Fruit fly (Drosophila melanogaster) whole organism, wandering third instar larva: ENCODE measurements around the gene Tcs3.
A peak's percentile ranks its signal among the peaks of the same experiment; 100 is the strongest.

Experiments used
- Abd-B ChIP-seq: fragments of >200 bp; optimal IDR thresholded peaks from 2 replicates; lab custom pipeline; 2017; ENCODE audit warnings: missing biosample characterization, missing genetic modification characterization
- CG32264 ChIP-seq: fragments of 200-800 bp; sonication (Bioruptor generic); optimal IDR thresholded peaks from 2 replicates; lab custom pipeline; 2016; ENCODE audit warnings: missing biosample characterization, missing genetic modification characterization
- CrebA ChIP-seq: fragments of 200-800 bp; sonication (Bioruptor generic); optimal IDR thresholded peaks from 2 replicates; lab custom pipeline; 2016; ENCODE audit warnings: missing biosample characterization, mild to moderate bottlenecking, missing genetic modification characterization, borderline replicate concordance
- Dfd ChIP-seq: fragments of >200 bp; optimal IDR thresholded peaks from 2 replicates; lab custom pipeline; 2017; ENCODE audit warnings: missing biosample characterization, missing genetic modification characterization
- Dif ChIP-seq: fragments of 200-275, 200-300 bp; sonication (Bioruptor generic); optimal IDR thresholded peaks from 2 replicates; lab custom pipeline; 2018; ENCODE audit warnings: missing biosample characterization, missing genetic modification characterization; ENCODE audit not compliant: partially characterized antibody
- GATAd ChIP-seq: sonication (Bioruptor generic); optimal IDR thresholded peaks from 2 replicates; lab custom pipeline; 2016; ENCODE audit warnings: missing biosample characterization, missing genetic modification characterization
- HLH106 ChIP-seq: fragments of 200-800 bp; optimal IDR thresholded peaks from 3 replicates; lab custom pipeline; 2019; ENCODE audit warnings: missing biosample characterization, mild to moderate bottlenecking, missing genetic modification characterization, moderate library complexity
- Hr78 ChIP-seq: fragments of >200 bp; optimal IDR thresholded peaks from 2 replicates; lab custom pipeline; 2017; ENCODE audit warnings: missing biosample characterization, missing genetic modification characterization
- Hr83 ChIP-seq: fragments of 200-300 bp; sonication (Bioruptor generic); optimal IDR thresholded peaks from 2 replicates; lab custom pipeline; 2016; ENCODE audit warnings: missing biosample characterization, mild to moderate bottlenecking, missing genetic modification characterization, moderate library complexity; ENCODE audit not compliant: poor library complexity, severe bottlenecking
- Mio ChIP-seq: sonication (Bioruptor generic); optimal IDR thresholded peaks from 2 replicates; lab custom pipeline; 2016; ENCODE audit warnings: missing biosample characterization, missing genetic modification characterization
- Myc ChIP-seq: fragments of >200 bp; optimal IDR thresholded peaks from 2 replicates; lab custom pipeline; 2017
- OdsH ChIP-seq: fragments of 200-800 bp; sonication (Bioruptor generic); optimal IDR thresholded peaks from 2 replicates; lab custom pipeline; 2016; ENCODE audit warnings: missing biosample characterization, mild to moderate bottlenecking, missing genetic modification characterization
- Rel ChIP-seq, 2 experiments: fragments of 200-800 bp; sonication (Bioruptor generic) in 1 of 2; optimal IDR thresholded peaks; 2 replicates in 1 of 2; 3 replicates in 1 of 2; lab custom pipeline; 2016 to 2019; ENCODE audit warnings: mild to moderate bottlenecking in 2 of 2, missing biosample characterization in 2 of 2, missing genetic modification characterization in 2 of 2, moderate library complexity in 1 of 2
- Sp1 ChIP-seq: fragments of 200-800 bp; sonication (Bioruptor generic); optimal IDR thresholded peaks from 3 replicates; lab custom pipeline; 2019; ENCODE audit warnings: missing biosample characterization, mild to moderate bottlenecking, missing genetic modification characterization, moderate library complexity
- Vsx2 ChIP-seq: fragments of 200-300, 225-300 bp; sonication (Bioruptor generic); optimal IDR thresholded peaks from 2 replicates; lab custom pipeline; 2018; ENCODE audit warnings: missing biosample characterization, missing genetic modification characterization; ENCODE audit not compliant: partially characterized antibody
- br ChIP-seq: fragments of 200-800 bp; sonication (Bioruptor generic); optimal IDR thresholded peaks from 2 replicates; lab custom pipeline; 2016; ENCODE audit warnings: missing biosample characterization, missing genetic modification characterization
- brk ChIP-seq: fragments of 200-800 bp; sonication (Bioruptor generic); optimal IDR thresholded peaks from 2 replicates; lab custom pipeline; 2016; ENCODE audit warnings: missing biosample characterization, mild to moderate bottlenecking, missing genetic modification characterization
- dl ChIP-seq, 2 experiments: fragments of 175-275, 200-275 bp in 1 of 2; fragments of 200-275 bp in 1 of 2; sonication (Bioruptor generic); optimal IDR thresholded peaks; lab custom pipeline; 2018; ENCODE audit warnings: mild to moderate bottlenecking in 2 of 2, missing biosample characterization in 2 of 2, missing genetic modification characterization in 2 of 2, moderate library complexity in 2 of 2; ENCODE audit not compliant: partially characterized antibody in 2 of 2, insufficient read depth in 1 of 2
- dmrt93B ChIP-seq: fragments of 200-800 bp; sonication (Bioruptor generic); optimal IDR thresholded peaks from 2 replicates; lab custom pipeline; 2018; ENCODE audit warnings: missing biosample characterization, mild to moderate bottlenecking, missing genetic modification characterization
- dsf ChIP-seq: sonication (Bioruptor generic); optimal IDR thresholded peaks from 2 replicates; lab custom pipeline; 2016; ENCODE audit warnings: missing biosample characterization, missing genetic modification characterization, borderline replicate concordance
- ey ChIP-seq: fragments of 200-800 bp; sonication (Bioruptor generic); optimal IDR thresholded peaks from 2 replicates; lab custom pipeline; 2016; ENCODE audit warnings: missing biosample characterization, missing genetic modification characterization
- foxo ChIP-seq, 2 experiments: fragments of 200-800 bp; sonication (Bioruptor generic); optimal IDR thresholded peaks; 2 replicates in 1 of 2; 3 replicates in 1 of 2; lab custom pipeline; 2016 to 2017; ENCODE audit warnings: missing biosample characterization in 2 of 2, missing genetic modification characterization in 2 of 2
- fru ChIP-seq: fragments of 200-800 bp; sonication (Bioruptor generic); optimal IDR thresholded peaks from 3 replicates; lab custom pipeline; 2016; ENCODE audit warnings: missing biosample characterization, mild to moderate bottlenecking, missing genetic modification characterization
- h ChIP-seq: fragments of 200-800 bp; sonication (Bioruptor generic); optimal IDR thresholded peaks from 3 replicates; lab custom pipeline; 2016; ENCODE audit warnings: missing biosample characterization, mild to moderate bottlenecking, missing genetic modification characterization
- jim ChIP-seq: fragments of 175-275, 200-325 bp; sonication (Bioruptor generic); optimal IDR thresholded peaks from 2 replicates; lab custom pipeline; 2016; ENCODE audit warnings: missing biosample characterization, mild to moderate bottlenecking, missing genetic modification characterization
- lola ChIP-seq: fragments of >200 bp; optimal IDR thresholded peaks from 2 replicates; lab custom pipeline; 2017; ENCODE audit warnings: missing biosample characterization, missing genetic modification characterization
- pan ChIP-seq: fragments of >200 bp; optimal IDR thresholded peaks from 2 replicates; lab custom pipeline; 2017
- psq ChIP-seq: fragments of 200-800 bp; sonication (Bioruptor generic); optimal IDR thresholded peaks from 3 replicates; lab custom pipeline; 2017; ENCODE audit warnings: missing biosample characterization, mild to moderate bottlenecking, missing genetic modification characterization, moderate library complexity
- rgr ChIP-seq: fragments of 200-800 bp; sonication (Bioruptor generic); optimal IDR thresholded peaks from 3 replicates; lab custom pipeline; 2016; ENCODE audit warnings: missing biosample characterization, mild to moderate bottlenecking, missing genetic modification characterization
- sage ChIP-seq: fragments of 200-800 bp; sonication (Bioruptor generic); optimal IDR thresholded peaks from 2 replicates; lab custom pipeline; 2016; ENCODE audit warnings: missing biosample characterization, mild to moderate bottlenecking, missing genetic modification characterization
- tai ChIP-seq: sonication (Bioruptor generic); optimal IDR thresholded peaks from 2 replicates; lab custom pipeline; 2016; ENCODE audit warnings: missing biosample characterization, missing genetic modification characterization
- usp ChIP-seq: fragments of >200 bp; optimal IDR thresholded peaks from 2 replicates; lab custom pipeline; 2017; ENCODE audit warnings: missing biosample characterization, missing genetic modification characterization

Tcs3 gene

DNA sequence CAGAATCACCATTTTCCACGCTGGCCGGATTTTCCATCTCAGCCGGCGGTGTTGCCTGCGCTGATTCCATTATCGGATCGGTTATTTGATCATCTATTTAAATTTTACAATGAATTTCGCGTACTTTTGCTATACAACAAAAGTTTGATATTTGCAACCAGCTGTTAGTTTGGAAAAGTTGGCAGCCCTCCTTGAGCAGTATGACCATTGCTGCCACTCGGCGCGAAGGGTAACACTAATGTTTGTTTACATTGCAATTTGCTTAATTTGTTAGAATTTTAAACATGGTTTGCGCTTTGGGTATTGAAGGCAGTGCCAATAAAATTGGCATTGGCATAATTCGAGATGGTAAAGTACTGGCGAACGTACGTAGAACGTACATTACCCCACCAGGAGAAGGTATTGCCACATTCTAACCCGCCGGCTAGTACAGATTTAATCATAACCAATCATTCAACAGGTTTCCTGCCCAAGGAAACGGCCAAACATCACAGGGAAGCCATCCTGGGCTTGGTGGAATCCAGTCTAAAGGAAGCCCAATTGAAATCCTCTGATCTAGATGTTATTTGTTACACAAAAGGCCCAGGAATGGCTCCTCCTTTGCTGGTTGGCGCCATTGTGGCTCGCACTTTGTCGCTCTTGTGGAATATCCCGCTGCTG is at the start of gene Tcs3, which contains the start of gene Golgin104:
TSS of gene Tcs3 (plus strand) at position 222 of the 660 bp plus-strand sequence.
TSS of gene Golgin104 (minus strand) at position 182 of the 660 bp plus-strand sequence.
- TF ChIP-seq Rel (GFP tag; optimal IDR thresholded peaks at IDR 0.05; lab: Kevin White, UChicago) (no peak), Rel (tag; optimal IDR thresholded peaks at IDR 0.05; lab: Kevin White, UChicago) (peak; percentile 60), psq (no peak)
- TF ChIP-seq, all 38 proteins: peak for 1

DNA sequence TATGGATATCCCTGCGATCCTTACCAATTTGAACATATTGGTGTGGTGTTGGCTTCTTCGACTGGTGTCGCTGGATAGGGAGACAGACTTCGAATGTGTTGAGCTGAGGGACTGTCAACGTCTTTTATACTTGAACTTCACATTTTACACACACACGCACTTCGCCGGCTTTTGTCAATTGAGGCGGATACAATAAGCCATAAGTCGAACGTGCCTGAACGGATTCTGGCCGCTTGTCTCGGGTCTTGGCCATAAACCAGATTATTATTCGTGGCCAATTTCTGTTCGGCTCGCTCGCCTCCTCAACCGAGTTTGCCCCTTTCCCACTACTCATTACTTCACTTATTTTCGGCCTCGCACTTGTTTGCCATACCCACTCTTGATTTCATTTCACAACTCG is 48.7 kb upstream of the Tcs3 start, which contains the start of gene CG13044:
TSS of gene CG13044 (minus strand) at position 101 of the 400 bp plus-strand sequence.
- TF ChIP-seq Mio (GFP tag; lab: Kevin White, UChicago) (no peak), Sp1 (no peak), sage (GFP tag; lab: Kevin White, UChicago) (no peak)

DNA sequence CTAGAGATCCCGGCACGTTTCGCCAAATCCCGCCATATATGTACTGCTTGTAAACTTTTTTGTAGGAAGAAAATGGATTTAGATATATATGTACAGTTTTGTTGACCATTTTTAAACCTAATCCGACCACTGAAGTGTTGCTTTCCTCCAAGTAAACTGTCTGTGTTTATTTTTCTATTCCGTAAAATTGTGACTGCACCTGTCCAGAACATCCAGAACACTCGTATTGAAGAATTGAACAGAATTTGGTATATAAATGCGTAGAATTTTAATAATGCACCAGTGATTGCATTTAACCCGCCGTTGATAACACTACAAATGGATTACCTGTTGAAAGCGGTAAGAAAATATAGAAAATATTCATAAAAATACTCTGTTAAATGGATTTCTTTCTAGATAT is 47.8 kb upstream of the Tcs3 start, which contains the start of gene CG43249:
TSS of gene CG43249 (plus strand) at position 301 of the 400 bp plus-strand sequence.
- TF ChIP-seq OdsH (GFP tag; lab: Kevin White, UChicago), result no peak
- TF ChIP-seq foxo (GFP tag; optimal IDR thresholded peaks at IDR 0.05; lab: Kevin White, UChicago), result no peak
- no peak for TF ChIP-seq brk (GFP tag; lab: Kevin White, UChicago)
- no peak for TF ChIP-seq HLH106

DNA sequence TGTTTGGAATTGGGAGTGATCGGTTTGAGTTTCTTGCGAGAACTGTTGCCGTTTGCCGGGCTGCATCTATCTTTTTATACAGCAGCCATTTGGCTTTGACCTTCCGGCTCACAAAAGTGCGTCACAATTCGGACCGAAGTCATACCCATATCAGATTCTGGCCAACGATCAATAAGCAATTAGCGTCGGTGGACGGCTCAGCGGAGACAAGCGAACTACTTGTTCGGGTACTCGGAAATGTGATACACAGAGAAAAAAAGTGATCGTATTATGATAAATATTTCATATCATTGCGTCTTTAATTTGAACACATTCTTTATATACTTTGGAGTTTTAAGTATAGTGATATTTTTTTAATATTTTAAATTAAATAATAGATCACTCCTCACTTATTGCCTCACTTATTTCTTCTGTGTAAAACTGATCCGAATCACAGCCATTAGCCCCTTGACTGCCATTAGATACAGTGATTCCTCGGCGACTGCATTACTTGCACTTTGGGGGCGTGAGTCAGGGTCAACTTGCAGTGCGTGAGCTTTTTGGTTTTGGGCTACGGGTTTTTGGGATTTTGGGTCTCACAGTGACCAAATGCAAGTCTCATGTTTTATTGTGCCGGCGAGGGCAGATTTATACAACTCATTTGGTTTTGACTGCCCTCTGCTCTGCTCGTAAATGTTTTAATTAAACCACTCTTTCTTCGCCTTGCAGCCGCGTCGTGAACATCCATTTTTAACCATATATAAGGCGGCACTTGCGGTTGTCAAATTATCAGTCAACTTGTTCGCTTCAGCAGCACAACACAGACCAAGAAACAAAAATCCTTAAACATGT is 45.8 kb upstream of the Tcs3 start, which contains the start of the genes CG13043 and CG13063:
TSS of gene CG13043 (minus strand) at position 51 of the 831 bp plus-strand sequence.
TSS of gene CG13063 (plus strand) at position 781 of the 831 bp plus-strand sequence.
- TF ChIP-seq Abd-B (GFP tag; lab: Kevin White, UChicago) (no peak), Myc (no peak), dmrt93B (GFP tag; lab: Kevin White, UChicago) (no peak), fru (GFP tag; lab: Kevin White, UChicago) (no peak), Rel (GFP tag; optimal IDR thresholded peaks at IDR 0.05; lab: Kevin White, UChicago) (no peak), Rel (tag; optimal IDR thresholded peaks at IDR 0.05; lab: Kevin White, UChicago) (no peak), h (GFP tag; lab: Kevin White, UChicago) (no peak), Vsx2 (GFP tag; lab: Kevin White, UChicago) (no peak), br (GFP tag; lab: Kevin White, UChicago) (no peak), OdsH (GFP tag; lab: Kevin White, UChicago) (no peak), ey (no peak), dl (GFP tag; optimal IDR thresholded peaks at IDR 0.05; lab: Kevin White, UChicago; ENCODE audit: insufficient read depth in 1 of 2, partially characterized antibody in 2 of 2) (no peak), CrebA (no peak), sage (GFP tag; lab: Kevin White, UChicago) (no peak), Hr78 (GFP tag; lab: Kevin White, UChicago) (no peak), foxo (GFP tag; optimal IDR thresholded peaks at IDR 0.05; lab: Kevin White, UChicago) (no peak), Sp1 (no peak), CG32264 (GFP tag; lab: Kevin White, UChicago) (no peak)

DNA sequence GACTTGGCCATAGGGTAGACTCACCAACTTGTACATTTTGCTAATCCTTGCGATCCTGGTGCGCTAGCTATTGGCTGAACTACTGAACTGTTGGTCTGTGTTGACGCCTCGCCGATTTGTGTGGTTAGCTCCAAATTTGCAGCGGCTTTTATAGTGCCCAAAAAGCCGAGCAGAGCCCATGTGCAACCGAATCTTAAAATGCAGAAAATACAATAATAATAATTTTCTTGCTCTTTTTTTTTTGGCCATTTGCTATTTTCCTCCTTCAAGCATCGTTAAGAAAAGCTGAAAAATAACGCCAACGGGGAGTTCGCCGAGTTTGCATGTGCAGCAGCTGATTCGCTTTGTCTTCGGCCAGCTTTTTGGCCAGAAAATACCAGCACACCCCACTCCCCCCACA is 43.4 kb upstream of the Tcs3 start, which contains the start of gene CG13042:
TSS of gene CG13042 (minus strand) at position 101 of the 400 bp plus-strand sequence.
- TF ChIP-seq tai, result no peak
- no peak for TF ChIP-seq lola (GFP tag; lab: Kevin White, UChicago)
- TF ChIP-seq OdsH (GFP tag; lab: Kevin White, UChicago), result no peak
- TF ChIP-seq Vsx2 (GFP tag; lab: Kevin White, UChicago), result no peak
- TF ChIP-seq Hr78 (GFP tag; lab: Kevin White, UChicago), result no peak
- TF ChIP-seq jim (GFP tag; lab: Kevin White, UChicago), result no peak
- TF ChIP-seq Hr83 (GFP tag; lab: Kevin White, UChicago), result no peak
- TF ChIP-seq dsf (GFP tag; lab: Kevin White, UChicago), result no peak
- no peak for TF ChIP-seq rgr (GFP tag; lab: Kevin White, UChicago)
- no peak for TF ChIP-seq Mio (GFP tag; lab: Kevin White, UChicago)
- no peak for TF ChIP-seq GATAd (GFP tag; lab: Kevin White, UChicago)
- no peak for TF ChIP-seq pan
- no peak for TF ChIP-seq ey
- TF ChIP-seq Dfd (GFP tag; lab: Kevin White, UChicago), result no peak
- no peak for TF ChIP-seq Dif (GFP tag; lab: Kevin White, UChicago)
- no peak for TF ChIP-seq Abd-B (GFP tag; lab: Kevin White, UChicago)
- TF ChIP-seq usp, result no peak
